Worm (Caenorhabditis elegans): ENCODE measurements around the gene mex-5.

mex-5 gene

DNA sequence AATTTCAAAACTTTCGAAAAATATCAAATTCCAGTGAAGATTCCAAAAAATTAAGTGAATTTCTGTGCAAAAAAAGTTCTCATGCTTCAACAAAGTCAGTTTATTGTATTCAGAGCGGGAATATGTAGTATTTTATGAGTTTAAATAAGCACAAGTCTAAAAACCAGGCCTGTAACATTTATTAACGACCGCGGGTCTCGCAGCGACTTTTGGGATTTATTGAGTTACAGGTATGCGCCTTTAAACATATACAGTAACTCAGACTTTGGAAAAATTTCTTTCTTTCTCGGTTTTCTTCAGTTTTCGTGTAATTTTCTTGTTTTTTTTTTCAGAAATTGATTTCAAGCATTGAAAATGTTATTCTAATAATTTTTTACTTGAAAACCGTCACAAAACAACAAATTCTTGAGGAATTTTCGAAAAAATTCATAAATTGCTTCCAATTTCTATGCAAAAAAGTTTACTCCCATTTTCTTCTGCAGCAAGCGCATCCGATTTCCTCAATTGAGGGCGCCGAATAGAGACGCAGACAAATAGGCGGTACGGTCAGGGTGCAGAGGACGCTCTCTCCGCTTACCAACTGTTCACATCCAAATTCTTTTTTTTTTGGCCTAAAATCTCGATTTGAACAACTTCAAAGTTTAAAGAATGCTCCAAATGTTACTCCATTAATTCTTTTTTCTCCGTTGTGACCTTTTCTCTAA, 42.0 kb upstream of the mex-5 start (continued):
- TF ChIP-seq Y67H2A.10 (GFP tag; conservative IDR thresholded peaks at IDR 0.05) (no peak), ztf-18 (tag; optimal IDR thresholded peaks at IDR 0.05) (no peak), B0019.2 (GFP tag; conservative IDR thresholded peaks at IDR 0.05) (no peak), aptf-3 (GFP tag; IDR thresholded peaks at IDR 0.05) (no peak), Y53G8AR.9 (GFP tag; conservative IDR thresholded peaks at IDR 0.05) (peak; percentile 54; the same call in 1 of the 2 replicates), pbrm-1 (GFP tag; IDR thresholded peaks at IDR 0.05) (no peak), nfya-1 (tag; optimal IDR thresholded peaks at IDR 0.05; ENCODE audit: borderline replicate concordance, insufficient read depth) (no peak), lin-40 (tag; optimal IDR thresholded peaks at IDR 0.05) (no peak), snpc-1.3 (tag; optimal IDR thresholded peaks at IDR 0.05; ENCODE audit: insufficient read depth) (peak; percentile 16), let-607 (tag; optimal IDR thresholded peaks at IDR 0.05) (no peak), B0336.3 (GFP tag; IDR thresholded peaks at IDR 0.05) (no peak), Y95B8A.8 (GFP tag; IDR thresholded peaks at IDR 0.05) (no peak), C17E4.6 (GFP tag; IDR thresholded peaks at IDR 0.05) (no peak), xnd-1 (tag; optimal IDR thresholded peaks at IDR 0.05) (peak; percentile 99), lin-35 (GFP tag; optimal IDR thresholded peaks at IDR 0.05) (no peak), dox-1 (GFP tag; IDR thresholded peaks at IDR 0.05) (no peak), C06A6.2 (GFP tag; conservative IDR thresholded peaks at IDR 0.05) (no peak), ccch-3 (GFP tag; optimal IDR thresholded peaks at IDR 0.05) (no peak), F22D6.2 (tag; optimal IDR thresholded peaks at IDR 0.05) (no peak), nhr-90 (tag; optimal IDR thresholded peaks at IDR 0.05) (no peak), nfyb-1 (GFP tag; IDR thresholded peaks at IDR 0.05) (peak; percentile 10; the same call in 1 of the 2 replicates), hmg-20 (GFP tag; IDR thresholded peaks at IDR 0.05) (no peak), F33H1.4 (GFP tag; IDR thresholded peaks at IDR 0.05) (peak; percentile 96), hmg-1.2 (GFP tag; IDR thresholded peaks at IDR 0.05) (peak; percentile 26; the same call in 1 of the 2 replicates), efl-1 (GFP tag; optimal IDR thresholded peaks at IDR 0.05) (peak; percentile 37), rcor-1 (GFP tag; IDR thresholded peaks at IDR 0.05) (peak; percentile 20; the same call in 1 of the 2 replicates), D2030.7 (GFP tag; IDR thresholded peaks at IDR 0.05) (peak; percentile 41; the same call in 1 of the 2 replicates), attf-5 (GFP tag; optimal IDR thresholded peaks at IDR 0.05) (no peak), hlh-26 (GFP tag; conservative IDR thresholded peaks at IDR 0.05) (no peak), K12H6.12 (tag; optimal IDR thresholded peaks at IDR 0.05) (no peak), dpff-1 (tag; optimal IDR thresholded peaks at IDR 0.05) (no peak), nhr-80 (tag; optimal IDR thresholded peaks at IDR 0.05) (peak; percentile 5), egrh-3 (GFP tag; IDR thresholded peaks at IDR 0.05) (no peak), lsy-27 (tag; optimal IDR thresholded peaks at IDR 0.05; ENCODE audit: borderline replicate concordance, insufficient read depth) (no peak), attf-6 (GFP tag; IDR thresholded peaks at IDR 0.05) (peak; percentile 66), F39B2.1 (GFP tag; IDR thresholded peaks at IDR 0.05) (no peak), ztf-26 (tag; optimal IDR thresholded peaks at IDR 0.05) (no peak), F23B12.7 (tag; optimal IDR thresholded peaks at IDR 0.05; ENCODE audit: insufficient read depth) (no peak), F37B4.10 (GFP tag; IDR thresholded peaks at IDR 0.05) (no peak), zim-3 (tag; optimal IDR thresholded peaks at IDR 0.05) (no peak)
